Fruit fly (Drosophila melanogaster) whole organism, embryonic: ENCODE measurements around the gene ND-30.

Experiments used
- Asciz ChIP-seq: fragments of 200-800 bp; sonication (Bioruptor generic); optimal IDR thresholded peaks from 2 replicates; lab custom pipeline; 2017; ENCODE audit warnings: missing biosample characterization, mild to moderate bottlenecking, missing genetic modification characterization, missing genetic modification reagents
- Atf3 ChIP-seq: fragments of 200-800 bp; sonication (Bioruptor generic); optimal IDR thresholded peaks from 3 replicates; lab custom pipeline; 2016; ENCODE audit warnings: missing biosample characterization, missing genetic modification characterization
- Awh ChIP-seq: fragments of 200-800 bp; sonication (Bioruptor generic); IDR thresholded peaks from 2 replicates; pipeline ENCODE4, ENCODE4 v1.3.6; 2022; ENCODE audit warnings: missing biosample characterization, missing genetic modification characterization
- B-H2 ChIP-seq: fragments of 200-800 bp; sonication (Bioruptor generic); optimal IDR thresholded peaks from 2 replicates; lab custom pipeline; 2018; ENCODE audit warnings: missing biosample characterization, mild to moderate bottlenecking, missing genetic modification characterization
- CG1024 ChIP-seq: fragments of 200-800 bp; sonication (Bioruptor generic); IDR thresholded peaks from 2 replicates; pipeline ENCODE4 v1.3.6; 2022; ENCODE audit warnings: missing biosample characterization, missing genetic modification characterization
- CG13287 ChIP-seq: fragments of 200-800 bp; sonication (Bioruptor generic); IDR thresholded peaks from 2 replicates; pipeline ENCODE4 v1.3.6; 2022; ENCODE audit warnings: missing biosample characterization, missing genetic modification characterization; ENCODE audit not compliant: partially characterized antibody
- CG13624 ChIP-seq: fragments of 200-800 bp; sonication (Bioruptor generic); optimal IDR thresholded peaks from 2 replicates; lab custom pipeline; 2016; ENCODE audit warnings: missing biosample characterization, missing genetic modification characterization
- CG13894 ChIP-seq: fragments of 200-800 bp; sonication (Bioruptor generic); optimal IDR thresholded peaks from 3 replicates; lab custom pipeline; 2018; ENCODE audit warnings: missing biosample characterization, mild to moderate bottlenecking, missing genetic modification characterization, moderate library complexity
- CG14710 ChIP-seq: fragments of 200-800 bp; sonication (Bioruptor generic); optimal IDR thresholded peaks from 3 replicates; lab custom pipeline; 2019; ENCODE audit warnings: missing biosample characterization, mild to moderate bottlenecking, missing genetic modification characterization, moderate library complexity
- CG15479 ChIP-seq: fragments of 200-800 bp; sonication (Bioruptor generic); optimal IDR thresholded peaks from 3 replicates; lab custom pipeline; 2019; ENCODE audit warnings: missing biosample characterization, mild to moderate bottlenecking, missing genetic modification characterization, moderate library complexity
- CG18599 ChIP-seq: fragments of 200-800 bp; sonication (Bioruptor generic); optimal IDR thresholded peaks from 3 replicates; lab custom pipeline; 2017; ENCODE audit warnings: missing biosample characterization, missing genetic modification characterization, mild to moderate bottlenecking, moderate library complexity, missing genetic modification reagents
- CG2678 ChIP-seq: fragments of 200-800 bp; sonication (Bioruptor generic); optimal IDR thresholded peaks from 3 replicates; lab custom pipeline; 2019; ENCODE audit warnings: missing biosample characterization, mild to moderate bottlenecking, missing genetic modification characterization, moderate library complexity
- CG3065 ChIP-seq: fragments of 200-800 bp; sonication (Bioruptor generic); optimal IDR thresholded peaks from 2 replicates; lab custom pipeline; 2016; ENCODE audit warnings: missing biosample characterization, missing genetic modification characterization
- CG32767 ChIP-seq: fragments of 200-800 bp; sonication (Bioruptor generic); IDR thresholded peaks from 2 replicates; pipeline ENCODE4 v1.3.6; 2022; ENCODE audit warnings: missing biosample characterization, missing genetic modification characterization
- CG3407 ChIP-seq: fragments of 200-800 bp; sonication (Bioruptor generic); optimal IDR thresholded peaks from 2 replicates; lab custom pipeline; 2018; ENCODE audit warnings: missing biosample characterization, mild to moderate bottlenecking, missing genetic modification characterization
- CG4360 ChIP-seq: fragments of 200-800 bp; sonication (Bioruptor generic); IDR thresholded peaks from 2 replicates; pipeline ENCODE4 v1.3.6; 2022; ENCODE audit warnings: missing biosample characterization, missing genetic modification characterization
- CG6254 ChIP-seq: fragments of 200-800 bp; sonication (Bioruptor generic); optimal IDR thresholded peaks from 3 replicates; lab custom pipeline; 2017; ENCODE audit warnings: mild to moderate bottlenecking, missing biosample characterization, missing genetic modification reagents, missing genetic modification characterization
- CG8478 ChIP-seq: fragments of >200 bp; optimal IDR thresholded peaks from 2 replicates; lab custom pipeline; 2018
- CG8924 ChIP-seq: fragments of 200-800 bp; optimal IDR thresholded peaks from 3 replicates; lab custom pipeline; 2019; ENCODE audit warnings: missing biosample characterization, mild to moderate bottlenecking, missing genetic modification characterization, moderate library complexity
- CG9609 ChIP-seq: fragments of 200-800 bp; sonication (Bioruptor generic); optimal IDR thresholded peaks from 3 replicates; lab custom pipeline; 2016; ENCODE audit warnings: missing biosample characterization, missing genetic modification characterization
- CG9797 ChIP-seq: fragments of 200-800 bp; sonication (Bioruptor generic); optimal IDR thresholded peaks from 3 replicates; lab custom pipeline; 2018; ENCODE audit warnings: missing biosample characterization, mild to moderate bottlenecking, missing genetic modification characterization
- CTCF ChIP-seq: fragments of 200-800 bp; sonication (Bioruptor generic); optimal IDR thresholded peaks from 2 replicates; lab custom pipeline; 2017; ENCODE audit warnings: missing biosample characterization, mild to moderate bottlenecking, missing genetic modification characterization, moderate library complexity
- D19A ChIP-seq: fragments of 200-800 bp; optimal IDR thresholded peaks from 3 replicates; lab custom pipeline; 2019; ENCODE audit warnings: missing biosample characterization, mild to moderate bottlenecking, missing genetic modification characterization, moderate library complexity
- Fer2 ChIP-seq: fragments of 200-800 bp; sonication (Bioruptor generic); optimal IDR thresholded peaks from 2 replicates; lab custom pipeline; 2018; ENCODE audit warnings: missing biosample characterization, mild to moderate bottlenecking, missing genetic modification characterization, moderate library complexity
- HLH3B ChIP-seq: fragments of 200-800 bp; sonication (Bioruptor generic); IDR thresholded peaks from 2 replicates; pipeline ENCODE4 v1.3.6; 2022; ENCODE audit warnings: missing biosample characterization, missing genetic modification characterization
- Hr51 ChIP-seq, 2 experiments: fragments of 200-800 bp; sonication (Bioruptor generic); optimal IDR thresholded peaks; 2 replicates in 1 of 2; 3 replicates in 1 of 2; lab custom pipeline; 2016 to 2018; ENCODE audit warnings: missing biosample characterization in 2 of 2, missing genetic modification characterization in 2 of 2, mild to moderate bottlenecking in 1 of 2, moderate library complexity in 1 of 2
- Mes4 ChIP-seq: fragments of 200-800 bp; sonication (Bioruptor generic); optimal IDR thresholded peaks from 2 replicates; lab custom pipeline; 2016; ENCODE audit warnings: missing biosample characterization, missing genetic modification characterization
- NC2α ChIP-seq: fragments of 200-800 bp; sonication (Bioruptor generic); optimal IDR thresholded peaks from 2 replicates; lab custom pipeline; 2016; ENCODE audit warnings: missing biosample characterization, missing genetic modification characterization
- NC2β ChIP-seq: fragments of 200-800 bp; sonication (Bioruptor generic); optimal IDR thresholded peaks from 2 replicates; lab custom pipeline; 2016; ENCODE audit warnings: missing biosample characterization, missing genetic modification characterization
- NFAT ChIP-seq: fragments of 200-800 bp; sonication (Bioruptor generic); IDR thresholded peaks from 2 replicates; pipeline ENCODE4 v1.3.6; 2022; ENCODE audit warnings: missing biosample characterization, missing genetic modification characterization
- Six4 ChIP-seq: fragments of 200-800 bp; sonication (Bioruptor generic); optimal IDR thresholded peaks from 2 replicates; lab custom pipeline; 2016; ENCODE audit warnings: missing biosample characterization, missing genetic modification characterization
- Xbp1 ChIP-seq: fragments of 200-800 bp; sonication (Bioruptor generic); optimal IDR thresholded peaks from 3 replicates; lab custom pipeline; 2016; ENCODE audit warnings: missing biosample characterization, mild to moderate bottlenecking, missing genetic modification characterization
- al ChIP-seq: fragments of 200-800 bp; sonication (Bioruptor generic); IDR thresholded peaks from 2 replicates; pipeline ENCODE4 v1.3.6; 2022; ENCODE audit warnings: missing biosample characterization, missing genetic modification characterization
- ara ChIP-seq: fragments of 200-800 bp; sonication (Bioruptor generic); IDR thresholded peaks from 2 replicates; pipeline ENCODE4 v1.3.6; 2022; ENCODE audit warnings: missing biosample characterization, missing genetic modification characterization
- cg ChIP-seq: fragments of 200-800 bp; sonication (Bioruptor generic); optimal IDR thresholded peaks from 3 replicates; lab custom pipeline; 2019; ENCODE audit warnings: missing biosample characterization, mild to moderate bottlenecking, missing genetic modification characterization, moderate library complexity
- chn ChIP-seq: fragments of 200-800 bp; sonication (Bioruptor generic); optimal IDR thresholded peaks from 2 replicates; lab custom pipeline; 2016; ENCODE audit warnings: missing biosample characterization, missing genetic modification characterization
- exex ChIP-seq: fragments of 200-800 bp; sonication (Bioruptor generic); optimal IDR thresholded peaks from 4 replicates; lab custom pipeline; 2018; ENCODE audit warnings: missing biosample characterization, mild to moderate bottlenecking, missing genetic modification characterization, moderate library complexity
- grau ChIP-seq: fragments of 200-800 bp; optimal IDR thresholded peaks from 3 replicates; lab custom pipeline; 2019; ENCODE audit warnings: missing biosample characterization, mild to moderate bottlenecking, missing genetic modification characterization, moderate library complexity
- hkb ChIP-seq, 2 experiments: fragments of 200-800 bp in 1 of 2; fragments of >200 bp in 1 of 2; sonication (Bioruptor generic) in 1 of 2; IDR thresholded peaks in 1 of 2; optimal IDR thresholded peaks in 1 of 2; 2 replicates each; pipeline versions ENCODE4 v1.3.6 to Lab custom; 2017 to 2022; ENCODE audit warnings: missing biosample characterization in 1 of 2, missing genetic modification characterization in 1 of 2
- jumu ChIP-seq: fragments of 200-800 bp; sonication (Bioruptor generic); optimal IDR thresholded peaks from 3 replicates; lab custom pipeline; 2016; ENCODE audit warnings: missing biosample characterization, missing genetic modification characterization
- klu ChIP-seq: fragments of 200-800 bp; sonication (Bioruptor generic); IDR thresholded peaks from 2 replicates; pipeline ENCODE4 v1.3.6; 2022; ENCODE audit warnings: missing biosample characterization, missing genetic modification characterization
- lbe ChIP-seq: fragments of 200-800 bp; sonication (Bioruptor generic); optimal IDR thresholded peaks from 2 replicates; lab custom pipeline; 2016; ENCODE audit warnings: missing biosample characterization, mild to moderate bottlenecking, missing genetic modification characterization
- mam ChIP-seq: fragments of 200-800 bp; sonication (Bioruptor generic); optimal IDR thresholded peaks from 3 replicates; lab custom pipeline; 2016; ENCODE audit warnings: missing biosample characterization, missing genetic modification characterization
- nau ChIP-seq: fragments of 200-800 bp; sonication (Bioruptor generic); optimal IDR thresholded peaks from 3 replicates; lab custom pipeline; 2017; ENCODE audit warnings: missing biosample characterization, mild to moderate bottlenecking, missing genetic modification characterization, missing genetic modification reagents
- nmo ChIP-seq: fragments of 200-800 bp; sonication (Bioruptor generic); optimal IDR thresholded peaks from 2 replicates; lab custom pipeline; 2018; ENCODE audit warnings: missing biosample characterization, mild to moderate bottlenecking, missing genetic modification characterization, moderate library complexity
- onecut ChIP-seq: fragments of 200-800 bp; sonication (Bioruptor generic); IDR thresholded peaks from 2 replicates; pipeline ENCODE4 v1.3.6; 2022; ENCODE audit warnings: missing biosample characterization, missing genetic modification characterization
- pita ChIP-seq: fragments of 200-800 bp; sonication (Bioruptor generic); optimal IDR thresholded peaks from 2 replicates; lab custom pipeline; 2017; ENCODE audit warnings: missing biosample characterization, mild to moderate bottlenecking, missing genetic modification characterization
- repo ChIP-seq: fragments of 200-800 bp; sonication (Bioruptor generic); optimal IDR thresholded peaks from 2 replicates; lab custom pipeline; 2016; ENCODE audit warnings: missing biosample characterization, missing genetic modification characterization
- tgo ChIP-seq: fragments of 200-800 bp; sonication (Bioruptor generic); IDR thresholded peaks from 3 replicates; pipeline ENCODE4 v1.3.6; 2022; ENCODE audit warnings: missing biosample characterization, missing genetic modification characterization
- toy ChIP-seq: fragments of 200-800 bp; sonication (Bioruptor generic); IDR thresholded peaks from 2 replicates; pipeline ENCODE4 v1.3.6; 2022; ENCODE audit warnings: missing biosample characterization, missing genetic modification characterization
- trh ChIP-seq: fragments of 200-800 bp; sonication (Bioruptor generic); optimal IDR thresholded peaks from 2 replicates; lab custom pipeline; 2016; ENCODE audit warnings: missing biosample characterization, missing genetic modification characterization
- twi ChIP-seq: fragments of 200-800 bp; optimal IDR thresholded peaks from 2 replicates; lab custom pipeline; 2019; ENCODE audit warnings: missing biosample characterization, mild to moderate bottlenecking, missing genetic modification characterization, moderate library complexity

ND-30 gene

DNA sequence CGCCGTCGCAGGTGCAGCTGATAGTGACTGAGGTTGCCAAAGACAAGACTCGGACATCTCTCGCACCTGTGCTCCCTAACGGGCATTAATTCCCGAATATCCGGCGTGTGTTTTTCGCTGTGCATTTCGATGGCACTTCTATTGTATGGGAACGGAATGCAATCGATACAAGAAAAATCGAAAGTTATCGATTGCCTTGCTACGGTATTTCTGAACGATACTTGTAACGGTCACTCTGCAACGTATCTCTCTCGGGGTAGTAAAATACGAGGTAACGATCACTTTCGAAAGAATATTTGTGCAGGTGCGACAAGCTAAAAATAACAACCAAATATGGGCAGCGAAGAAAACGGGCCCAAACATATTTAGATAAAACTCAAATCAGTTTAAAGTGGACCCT is 5.6 kb upstream of the ND-30 start, which contains the start of gene CG32280 (continued):
- TF ChIP-seq D19A (tag; lab: Kevin White, UChicago) (peak; percentile 17), CG6254 (GFP tag; lab: Kevin White, UChicago) (no peak), CG13894 (no peak), NC2β (GFP tag; lab: Kevin White, UChicago) (peak; percentile 33), CG8924 (tag; lab: Kevin White, UChicago) (peak; percentile 47), CG4360 (no peak), chn (GFP tag; lab: Kevin White, UChicago) (no peak), CG3407 (GFP tag; lab: Kevin White, UChicago) (no peak), CG14710 (tag; lab: Kevin White, UChicago) (peak; percentile 31), CG18599 (no peak), Hr51 (GFP tag; optimal IDR thresholded peaks at IDR 0.05; lab: Kevin White, UChicago) (no peak), NFAT (peak; percentile 40; the same call in 1 of the 2 replicates), Six4 (GFP tag; lab: Kevin White, UChicago) (no peak), lbe (GFP tag; lab: Kevin White, UChicago) (no peak), CG13287 (GFP tag; lab: Robert Waterston, UW) (peak; percentile 91), exex (tag; lab: Kevin White, UChicago) (no peak), CTCF (GFP tag; lab: Kevin White, UChicago) (no peak), toy (no peak), Xbp1 (GFP tag; lab: Kevin White, UChicago) (peak; percentile 13), klu (GFP tag; lab: Robert Waterston, UW) (no peak), trh (GFP tag; lab: Kevin White, UChicago) (no peak), CG8478 (lab: Kevin White, UChicago) (no peak), Mes4 (GFP tag; lab: Kevin White, UChicago) (no peak), nmo (GFP tag; lab: Kevin White, UChicago) (peak; percentile 38), Atf3 (GFP tag; lab: Kevin White, UChicago) (no peak), twi (tag; lab: Kevin White, UChicago) (no peak), CG9797 (peak; percentile 77), CG2678 (tag; lab: Kevin White, UChicago) (no peak), grau (tag; lab: Kevin White, UChicago) (peak; percentile 30), HLH3B (GFP tag; lab: Robert Waterston, UW) (no peak), tgo (no peak), repo (no peak), Asciz (GFP tag; lab: Kevin White, UChicago) (no peak), CG15479 (GFP tag; lab: Kevin White, UChicago) (no peak), pita (no peak), mam (peak; percentile 48), CG32767 (GFP tag; lab: Robert Waterston, UW) (no peak), Fer2 (tag; lab: Kevin White, UChicago) (no peak), onecut (no peak; the same call in 1 of the 2 replicates), CG13624 (peak; percentile 24), al (GFP tag; lab: Robert Waterston, UW) (no peak), nau (GFP tag; lab: Kevin White, UChicago) (no peak), B-H2 (GFP tag; lab: Kevin White, UChicago) (peak; percentile 20), cg (GFP tag; lab: Kevin White, UChicago) (no peak), Awh (GFP tag; lab: Robert Waterston, UW) (no peak), jumu (peak; percentile 21), CG1024 (GFP tag; lab: Robert Waterston, UW) (no peak), ara (GFP tag; lab: Robert Waterston, UW) (no peak), hkb (optimal IDR thresholded peaks at IDR 0.05; lab: Kevin White, UChicago) (no peak), hkb (GFP tag; IDR thresholded peaks at IDR 0.05; lab: Robert Waterston, UW) (no peak), NC2α (GFP tag; lab: Kevin White, UChicago) (no peak), CG9609 (peak; percentile 20), CG3065 (no peak)
